Fruit fly (Drosophila melanogaster) whole organism, embryonic: ENCODE measurements around the gene CG14431.

Experiments
- Ada2b ChIP-seq: fragments of 200-800 bp; sonication (Bioruptor generic); IDR thresholded peaks from 2 replicates; pipeline ENCODE4 v1.3.6; 2022; ENCODE audit warnings: missing biosample characterization, missing genetic modification characterization
- Blimp-1 ChIP-seq: fragments of 200-800 bp; sonication (Bioruptor generic); optimal IDR thresholded peaks from 3 replicates; lab custom pipeline; 2018; ENCODE audit warnings: missing biosample characterization, missing genetic modification characterization, mild to moderate bottlenecking, moderate library complexity, missing genetic modification reagents
- BtbVII ChIP-seq: fragments of 200-800 bp; sonication (Bioruptor generic); optimal IDR thresholded peaks from 3 replicates; lab custom pipeline; 2017; ENCODE audit warnings: missing biosample characterization, mild to moderate bottlenecking, missing genetic modification characterization
- CG10209 ChIP-seq: fragments of 200-800 bp; sonication (Bioruptor generic); optimal IDR thresholded peaks from 3 replicates; lab custom pipeline; 2017; ENCODE audit warnings: missing biosample characterization, mild to moderate bottlenecking, missing genetic modification characterization, missing genetic modification reagents
- CG10543 ChIP-seq: fragments of 200-800 bp; sonication (Bioruptor generic); optimal IDR thresholded peaks from 3 replicates; lab custom pipeline; 2017; ENCODE audit warnings: missing biosample characterization, mild to moderate bottlenecking, missing genetic modification characterization, moderate library complexity
- CG12071 ChIP-seq: fragments of 200-800 bp; sonication (Bioruptor generic); optimal IDR thresholded peaks from 3 replicates; lab custom pipeline; 2018; ENCODE audit warnings: missing biosample characterization, mild to moderate bottlenecking, missing genetic modification characterization
- CG12236 ChIP-seq: fragments of 200-800 bp; sonication (Bioruptor generic); optimal IDR thresholded peaks from 2 replicates; lab custom pipeline; 2016; ENCODE audit warnings: missing biosample characterization, missing genetic modification characterization
- CG12391 ChIP-seq: fragments of 200-800 bp; sonication (Bioruptor generic); optimal IDR thresholded peaks from 3 replicates; lab custom pipeline; 2018; ENCODE audit warnings: missing biosample characterization, mild to moderate bottlenecking, missing genetic modification characterization, moderate library complexity
- CG14441 ChIP-seq: fragments of 200-800 bp; sonication (Bioruptor generic); IDR thresholded peaks from 2 replicates; pipeline ENCODE4 v1.3.6; 2022; ENCODE audit warnings: missing biosample characterization, missing genetic modification characterization
- CG15479 ChIP-seq: fragments of 200-800 bp; sonication (Bioruptor generic); optimal IDR thresholded peaks from 3 replicates; lab custom pipeline; 2019; ENCODE audit warnings: missing biosample characterization, mild to moderate bottlenecking, missing genetic modification characterization, moderate library complexity
- CG15514 ChIP-seq: fragments of 200-800 bp; sonication (Bioruptor generic); optimal IDR thresholded peaks from 3 replicates; lab custom pipeline; 2017; ENCODE audit warnings: missing biosample characterization, missing genetic modification characterization, mild to moderate bottlenecking, moderate library complexity, missing genetic modification reagents
- CG1603 ChIP-seq: fragments of 200-800 bp; sonication (Bioruptor generic); optimal IDR thresholded peaks from 2 replicates; lab custom pipeline; 2019; ENCODE audit warnings: missing biosample characterization, mild to moderate bottlenecking, missing genetic modification characterization, moderate library complexity
- CG17829 ChIP-seq: fragments of 200-800 bp; optimal IDR thresholded peaks from 2 replicates; lab custom pipeline; 2019; ENCODE audit warnings: missing biosample characterization, mild to moderate bottlenecking, missing genetic modification characterization, moderate library complexity
- CG30020 ChIP-seq: fragments of 200-800 bp; optimal IDR thresholded peaks from 2 replicates; lab custom pipeline; 2019; ENCODE audit warnings: missing biosample characterization, mild to moderate bottlenecking, missing genetic modification characterization, moderate library complexity
- CG3065 ChIP-seq: fragments of 200-800 bp; sonication (Bioruptor generic); optimal IDR thresholded peaks from 2 replicates; lab custom pipeline; 2016; ENCODE audit warnings: missing biosample characterization, missing genetic modification characterization
- CG31224 ChIP-seq: fragments of 200-800 bp; sonication (Bioruptor generic); IDR thresholded peaks from 2 replicates; pipeline ENCODE4 v1.3.6; 2022; ENCODE audit warnings: missing biosample characterization, missing genetic modification characterization
- CG32532 ChIP-seq: fragments of 200-800 bp; sonication (Bioruptor generic); IDR thresholded peaks from 2 replicates; pipeline ENCODE4 v1.3.6; 2022; ENCODE audit warnings: missing biosample characterization, missing genetic modification characterization
- CG33557 ChIP-seq: fragments of 200-800 bp; sonication (Bioruptor generic); optimal IDR thresholded peaks from 2 replicates; lab custom pipeline; 2019; ENCODE audit warnings: missing biosample characterization, mild to moderate bottlenecking, missing genetic modification characterization, moderate library complexity
- CG6813 ChIP-seq: fragments of 200-800 bp; sonication (Bioruptor generic); optimal IDR thresholded peaks from 2 replicates; lab custom pipeline; 2017; ENCODE audit warnings: missing biosample characterization, missing genetic modification characterization, mild to moderate bottlenecking, moderate library complexity, missing genetic modification reagents
- CG7357 ChIP-seq: fragments of 200-800 bp; sonication (Bioruptor generic); IDR thresholded peaks from 3 replicates; pipeline ENCODE4 v1.3.6; 2022; ENCODE audit warnings: missing biosample characterization, missing genetic modification characterization
- CG9609 ChIP-seq: fragments of 200-800 bp; sonication (Bioruptor generic); optimal IDR thresholded peaks from 3 replicates; lab custom pipeline; 2016; ENCODE audit warnings: missing biosample characterization, missing genetic modification characterization
- CG9932 ChIP-seq: fragments of 200-800 bp; sonication (Bioruptor generic); IDR thresholded peaks from 2 replicates; pipeline ENCODE4 v1.3.6; 2022; ENCODE audit warnings: missing biosample characterization, missing genetic modification characterization
- Chrac-16 ChIP-seq: fragments of 200-800 bp; sonication (Bioruptor generic); optimal IDR thresholded peaks from 3 replicates; lab custom pipeline; 2016; ENCODE audit warnings: missing biosample characterization, missing genetic modification characterization
- D19A ChIP-seq: fragments of 200-800 bp; optimal IDR thresholded peaks from 3 replicates; lab custom pipeline; 2019; ENCODE audit warnings: missing biosample characterization, mild to moderate bottlenecking, missing genetic modification characterization, moderate library complexity
- Ets97D ChIP-seq: fragments of 200-800 bp; sonication (Bioruptor generic); optimal IDR thresholded peaks from 3 replicates; lab custom pipeline; 2016; ENCODE audit warnings: missing biosample characterization, missing genetic modification characterization
- Fer1 ChIP-seq: fragments of 200-800 bp; sonication (Bioruptor generic); optimal IDR thresholded peaks from 2 replicates; lab custom pipeline; 2017; ENCODE audit warnings: missing biosample characterization, mild to moderate bottlenecking, missing genetic modification characterization
- Mad ChIP-seq: fragments of 200-800 bp; sonication (Bioruptor generic); optimal IDR thresholded peaks from 2 replicates; lab custom pipeline; 2016; ENCODE audit warnings: missing biosample characterization, missing genetic modification characterization
- Meics ChIP-seq: fragments of 200-800 bp; sonication (Bioruptor generic); optimal IDR thresholded peaks from 2 replicates; lab custom pipeline; 2017; ENCODE audit warnings: missing biosample characterization, mild to moderate bottlenecking, missing genetic modification characterization
- Opbp ChIP-seq: fragments of 200-800 bp; sonication (Bioruptor generic); IDR thresholded peaks from 3 replicates; pipeline ENCODE4 v1.3.6; 2022; ENCODE audit warnings: missing biosample characterization, missing genetic modification characterization; ENCODE audit not compliant: partially characterized antibody
- Sry-β ChIP-seq: fragments of 200-800 bp; sonication (Bioruptor generic); optimal IDR thresholded peaks from 2 replicates; lab custom pipeline; 2018; ENCODE audit warnings: missing biosample characterization, mild to moderate bottlenecking, missing genetic modification characterization, moderate library complexity
- amos ChIP-seq: fragments of 200-800 bp; sonication (Bioruptor generic); IDR thresholded peaks from 2 replicates; pipeline ENCODE4 v1.3.6; 2022; ENCODE audit warnings: missing biosample characterization, missing genetic modification characterization; ENCODE audit not compliant: partially characterized antibody
- ase ChIP-seq: fragments of 200-800 bp; sonication (Bioruptor generic); IDR thresholded peaks from 3 replicates; pipeline ENCODE4 v1.3.6; 2022; ENCODE audit warnings: missing biosample characterization, missing genetic modification characterization
- bsh ChIP-seq, 2 experiments: fragments of 200-800 bp; sonication (Bioruptor generic); optimal IDR thresholded peaks; 2 replicates each; lab custom pipeline; 2017 to 2018; ENCODE audit warnings: mild to moderate bottlenecking in 2 of 2, missing biosample characterization in 2 of 2, missing genetic modification characterization in 2 of 2, moderate library complexity in 1 of 2
- cwo ChIP-seq: fragments of 200-800 bp; sonication (Bioruptor generic); optimal IDR thresholded peaks from 3 replicates; lab custom pipeline; 2017; ENCODE audit warnings: missing biosample characterization, missing genetic modification characterization, mild to moderate bottlenecking, moderate library complexity, missing genetic modification reagents
- fd96Cb ChIP-seq: fragments of 200-800 bp; sonication (Bioruptor generic); optimal IDR thresholded peaks from 2 replicates; lab custom pipeline; 2018; ENCODE audit warnings: missing biosample characterization, mild to moderate bottlenecking, missing genetic modification characterization, moderate library complexity
- grau ChIP-seq: fragments of 200-800 bp; optimal IDR thresholded peaks from 3 replicates; lab custom pipeline; 2019; ENCODE audit warnings: missing biosample characterization, mild to moderate bottlenecking, missing genetic modification characterization, moderate library complexity
- lov ChIP-seq, 2 experiments: fragments of 200-800 bp in 1 of 2; fragments of >200 bp in 1 of 2; sonication (Bioruptor generic) in 1 of 2; IDR thresholded peaks in 1 of 2; optimal IDR thresholded peaks in 1 of 2; 2 replicates in 1 of 2; 3 replicates in 1 of 2; pipeline versions ENCODE4 v1.3.6 to Lab custom; 2017 to 2022; ENCODE audit warnings: missing biosample characterization in 1 of 2, missing genetic modification characterization in 1 of 2
- oc ChIP-seq: fragments of 200-800 bp; sonication (Bioruptor generic); optimal IDR thresholded peaks from 2 replicates; lab custom pipeline; 2018; ENCODE audit warnings: missing biosample characterization, mild to moderate bottlenecking, missing genetic modification characterization, moderate library complexity
- otp ChIP-seq: fragments of 200-800 bp; sonication (Bioruptor generic); IDR thresholded peaks from 3 replicates; pipeline ENCODE4, ENCODE4 v1.3.6; 2022; ENCODE audit warnings: missing biosample characterization, missing genetic modification characterization
- psq ChIP-seq: fragments of 200-800 bp; sonication (Bioruptor generic); optimal IDR thresholded peaks from 2 replicates; lab custom pipeline; 2017; ENCODE audit warnings: missing biosample characterization, missing genetic modification characterization
- schlank ChIP-seq: fragments of 200-800 bp; sonication (Bioruptor generic); optimal IDR thresholded peaks from 2 replicates; lab custom pipeline; 2018; ENCODE audit warnings: missing biosample characterization, mild to moderate bottlenecking, missing genetic modification characterization
- sd ChIP-seq: fragments of 200-800 bp; sonication (Bioruptor generic); optimal IDR thresholded peaks from 3 replicates; lab custom pipeline; 2018; ENCODE audit warnings: missing biosample characterization, mild to moderate bottlenecking, missing genetic modification characterization, moderate library complexity
- ssp ChIP-seq: fragments of 200-800 bp; sonication (Bioruptor generic); IDR thresholded peaks from 2 replicates; pipeline ENCODE4 v1.3.6; 2022; ENCODE audit warnings: missing biosample characterization, missing genetic modification characterization
- usp ChIP-seq: fragments of >200 bp; optimal IDR thresholded peaks from 2 replicates; lab custom pipeline; 2017; ENCODE audit warnings: missing biosample characterization, missing genetic modification characterization
- vvl ChIP-seq: fragments of 200-800 bp; sonication (Bioruptor generic); IDR thresholded peaks from 2 replicates; pipeline ENCODE4 v1.3.6; 2022; ENCODE audit warnings: missing biosample characterization, missing genetic modification characterization

Gene CG14431

dm6 chrX:6860413-6861089 is 47.5 kb upstream of the CG14431 start (continued):
- TF ChIP-seq CG12391 (tag; lab: Kevin White, UChicago) (no peak), bsh (GFP tag; optimal IDR thresholded peaks at IDR 0.05; lab: Kevin White, UChicago) (peak in 1 of 2 experiments; percentile 59), CG17829 (tag; lab: Kevin White, UChicago) (peak; percentile 34), grau (peak; percentile 27), CG15514 (GFP tag; lab: Kevin White, UChicago) (peak; percentile 23), CG10209 (GFP tag; lab: Kevin White, UChicago) (peak; percentile 1), CG14441 (GFP tag; lab: Robert Waterston, UW) (0 out of 2 replicates have a peak, but pooled peaks have one; percentile 28), Meics (GFP tag; lab: Kevin White, UChicago) (peak; percentile 39), CG33557 (GFP tag; lab: Kevin White, UChicago) (no peak), psq (GFP tag; lab: Kevin White, UChicago) (peak; percentile 13), vvl (GFP tag; lab: Robert Waterston, UW) (peak; percentile 40), BtbVII (no peak), fd96Cb (tag; lab: Kevin White, UChicago) (peak; percentile 35), Blimp-1 (peak; percentile 35), Chrac-16 (GFP tag; lab: Kevin White, UChicago) (no peak), ase (GFP tag; lab: Robert Waterston, UW) (0 out of 3 replicates have a peak, but pooled peaks have one; percentile 20), D19A (tag; lab: Kevin White, UChicago) (peak; percentile 31)
- TF ChIP-seq, all 482 proteins: peak for 72

dm6 chrX:6861523-6862077 is 46.5 kb upstream of the CG14431 start:
- no peak for TF ChIP-seq Ets97D (GFP tag; lab: Kevin White, UChicago)
- TF ChIP-seq Sry-β (GFP tag; lab: Kevin White, UChicago): no peak
- TF ChIP-seq CG12236: no peak
- peak; percentile 79 for TF ChIP-seq psq (GFP tag; lab: Kevin White, UChicago)
- no peak for TF ChIP-seq ase (GFP tag; lab: Robert Waterston, UW)
- TF ChIP-seq CG12071 (GFP tag; lab: Kevin White, UChicago): peak; percentile 6
- TF ChIP-seq otp: 0 out of 3 replicates have a peak, but pooled peaks have one; percentile 51
- peak; percentile 64; the same call in 1 of the 2 replicates for TF ChIP-seq Ada2b (GFP tag; lab: Robert Waterston, UW)
- TF ChIP-seq oc (tag; lab: Kevin White, UChicago): peak; percentile 77
- peak; percentile 38 for TF ChIP-seq schlank
- no peak for TF ChIP-seq lov (optimal IDR thresholded peaks at IDR 0.05; lab: Kevin White, UChicago)
- TF ChIP-seq lov (GFP tag; IDR thresholded peaks at IDR 0.05; lab: Robert Waterston, UW): 0 out of 3 replicates have a peak, but pooled peaks have one; percentile 19
- peak; percentile 97 for TF ChIP-seq CG10543 (GFP tag; lab: Kevin White, UChicago)
- TF ChIP-seq Fer1 (GFP tag; lab: Kevin White, UChicago): peak; percentile 20
- no peak for TF ChIP-seq usp (GFP tag; lab: Kevin White, UChicago)
- TF ChIP-seq CG31224 (GFP tag; lab: Robert Waterston, UW): peak; percentile 63
- TF ChIP-seq CG9932: peak; percentile 76
- TF ChIP-seq CG7357 (GFP tag; lab: Robert Waterston, UW): no peak; the same call in 2 of the 3 replicates
- TF ChIP-seq cwo (GFP tag; lab: Kevin White, UChicago): peak; percentile 18
- peak; percentile 94 for TF ChIP-seq CG15479 (GFP tag; lab: Kevin White, UChicago)
- TF ChIP-seq CG32532 (GFP tag; lab: Robert Waterston, UW): peak; percentile 80
- peak; percentile 20 for TF ChIP-seq CG3065 (GFP tag; lab: Kevin White, UChicago)
- no peak for TF ChIP-seq amos (GFP tag; lab: Robert Waterston, UW)
- 0 out of 2 replicates have a peak, but pooled peaks have one; percentile 36 for TF ChIP-seq ssp (GFP tag; lab: Robert Waterston, UW)
- TF ChIP-seq CG30020 (tag; lab: Kevin White, UChicago): no peak
- peak; percentile 47; the same call in 1 of the 3 replicates for TF ChIP-seq Opbp (GFP tag; lab: Robert Waterston, UW)
- TF ChIP-seq CG1603: peak; percentile 6
- no peak for TF ChIP-seq CG6813
- peak; percentile 52 for TF ChIP-seq CG9609 (GFP tag; lab: Kevin White, UChicago)
- peak; percentile 77 for TF ChIP-seq sd
- no peak for TF ChIP-seq Mad (GFP tag; lab: Kevin White, UChicago)
